Fruit fly (Drosophila melanogaster) whole organism, embryonic: ENCODE data around the gene RASSF8.

ENCODE experiments used
- Abd-B ChIP-seq: fragments of 200-800 bp; sonication (Bioruptor generic); optimal IDR thresholded peaks from 2 replicates; lab custom pipeline; 2018; ENCODE audit warnings: missing biosample characterization, mild to moderate bottlenecking, missing genetic modification characterization, moderate library complexity
- Atf-2 ChIP-seq: fragments of 200-800 bp; sonication (Bioruptor generic); optimal IDR thresholded peaks from 2 replicates; lab custom pipeline; 2016; ENCODE audit warnings: missing biosample characterization, missing genetic modification characterization
- CG1233 ChIP-seq: fragments of 200-800 bp; sonication (Bioruptor generic); optimal IDR thresholded peaks from 4 replicates; lab custom pipeline; 2018; ENCODE audit warnings: missing biosample characterization, mild to moderate bottlenecking, missing genetic modification characterization
- CG12391 ChIP-seq: fragments of 200-800 bp; sonication (Bioruptor generic); optimal IDR thresholded peaks from 3 replicates; lab custom pipeline; 2018; ENCODE audit warnings: missing biosample characterization, mild to moderate bottlenecking, missing genetic modification characterization, moderate library complexity
- CG13894 ChIP-seq: fragments of 200-800 bp; sonication (Bioruptor generic); optimal IDR thresholded peaks from 3 replicates; lab custom pipeline; 2018; ENCODE audit warnings: missing biosample characterization, mild to moderate bottlenecking, missing genetic modification characterization, moderate library complexity
- CG15011 ChIP-seq: fragments of 200-800 bp; sonication (Bioruptor generic); optimal IDR thresholded peaks from 3 replicates; lab custom pipeline; 2018; ENCODE audit warnings: missing biosample characterization, mild to moderate bottlenecking, missing genetic modification characterization
- CG1603 ChIP-seq: fragments of 200-800 bp; sonication (Bioruptor generic); optimal IDR thresholded peaks from 2 replicates; lab custom pipeline; 2019; ENCODE audit warnings: missing biosample characterization, mild to moderate bottlenecking, missing genetic modification characterization, moderate library complexity
- CG17612 ChIP-seq: fragments of 200-800 bp; sonication (Bioruptor generic); IDR thresholded peaks from 2 replicates; pipeline ENCODE4 v1.3.6; 2022; ENCODE audit warnings: missing biosample characterization, missing genetic modification characterization
- CG18619 ChIP-seq: fragments of 200-800 bp; sonication (Bioruptor generic); optimal IDR thresholded peaks from 3 replicates; lab custom pipeline; 2017; ENCODE audit warnings: missing biosample characterization, mild to moderate bottlenecking, missing genetic modification characterization
- CG2199 ChIP-seq: fragments of 200-800 bp; sonication (Bioruptor generic); IDR thresholded peaks from 3 replicates; pipeline ENCODE4 v1.3.6; 2022; ENCODE audit warnings: missing biosample characterization, missing genetic modification characterization
- CG32532 ChIP-seq: fragments of 200-800 bp; sonication (Bioruptor generic); IDR thresholded peaks from 2 replicates; pipeline ENCODE4 v1.3.6; 2022; ENCODE audit warnings: missing biosample characterization, missing genetic modification characterization
- CG3838 ChIP-seq: fragments of 200-800 bp; sonication (Bioruptor generic); optimal IDR thresholded peaks from 3 replicates; lab custom pipeline; 2016; ENCODE audit warnings: missing biosample characterization, missing genetic modification characterization
- CG6654 ChIP-seq: fragments of 200-800 bp; sonication (Bioruptor generic); optimal IDR thresholded peaks from 2 replicates; lab custom pipeline; 2017; ENCODE audit warnings: missing biosample characterization, mild to moderate bottlenecking, missing genetic modification characterization
- CG7839 ChIP-seq: fragments of 200-800 bp; sonication (Bioruptor generic); optimal IDR thresholded peaks from 3 replicates; lab custom pipeline; 2018; ENCODE audit warnings: missing biosample characterization, mild to moderate bottlenecking, missing genetic modification characterization, moderate library complexity
- CG8388 ChIP-seq: fragments of 200-800 bp; sonication (Bioruptor generic); optimal IDR thresholded peaks from 2 replicates; lab custom pipeline; 2019; ENCODE audit warnings: missing biosample characterization, mild to moderate bottlenecking, missing genetic modification characterization, moderate library complexity
- CG9727 ChIP-seq: fragments of 200-800 bp; sonication (Bioruptor generic); optimal IDR thresholded peaks from 3 replicates; lab custom pipeline; 2017; ENCODE audit warnings: missing biosample characterization, mild to moderate bottlenecking, missing genetic modification characterization
- CG9876 ChIP-seq: fragments of 200-800 bp; sonication (Bioruptor generic); optimal IDR thresholded peaks from 2 replicates; lab custom pipeline; 2016; ENCODE audit warnings: missing biosample characterization, missing genetic modification characterization
- CHES-1-like ChIP-seq: fragments of 200-800 bp; sonication (Bioruptor generic); optimal IDR thresholded peaks from 2 replicates; lab custom pipeline; 2016; ENCODE audit warnings: missing biosample characterization, missing genetic modification characterization
- D ChIP-seq, 2 experiments: fragments of 200-800 bp in 1 of 2; fragments of >200 bp in 1 of 2; sonication (Bioruptor generic) in 1 of 2; optimal IDR thresholded peaks; 2 replicates in 1 of 2; 3 replicates in 1 of 2; lab custom pipeline; 2017; ENCODE audit warnings: mild to moderate bottlenecking in 1 of 2, missing biosample characterization in 1 of 2, missing genetic modification characterization in 1 of 2, missing genetic modification reagents in 1 of 2
- Dad ChIP-seq: fragments of 200-800 bp; sonication (Bioruptor generic); optimal IDR thresholded peaks from 3 replicates; lab custom pipeline; 2016; ENCODE audit warnings: missing biosample characterization, missing genetic modification characterization
- Dbx ChIP-seq: fragments of 200-800 bp; sonication (Bioruptor generic); IDR thresholded peaks from 3 replicates; pipeline ENCODE4 v1.3.6; 2022; ENCODE audit warnings: missing biosample characterization, missing genetic modification characterization
- Ets65A ChIP-seq: fragments of 200-800 bp; sonication (Bioruptor generic); peaks from one replicate; lab custom pipeline; 2016; ENCODE audit warnings: missing biosample characterization, missing genetic modification characterization
- Hmx ChIP-seq: fragments of 200-800 bp; sonication (Bioruptor generic); optimal IDR thresholded peaks from 2 replicates; lab custom pipeline; 2016; ENCODE audit warnings: missing biosample characterization, missing genetic modification characterization
- Hr51 ChIP-seq, 2 experiments: fragments of 200-800 bp; sonication (Bioruptor generic); optimal IDR thresholded peaks; 2 replicates in 1 of 2; 3 replicates in 1 of 2; lab custom pipeline; 2016 to 2018; ENCODE audit warnings: missing biosample characterization in 2 of 2, missing genetic modification characterization in 2 of 2, mild to moderate bottlenecking in 1 of 2, moderate library complexity in 1 of 2
- Mad ChIP-seq: fragments of 200-800 bp; sonication (Bioruptor generic); optimal IDR thresholded peaks from 2 replicates; lab custom pipeline; 2016; ENCODE audit warnings: missing biosample characterization, missing genetic modification characterization
- Rfx ChIP-seq: fragments of 200-800 bp; sonication (Bioruptor generic); IDR thresholded peaks from 2 replicates; pipeline ENCODE4 v1.3.6; 2022; ENCODE audit warnings: missing biosample characterization, missing genetic modification characterization
- Six4 ChIP-seq: fragments of 200-800 bp; sonication (Bioruptor generic); optimal IDR thresholded peaks from 2 replicates; lab custom pipeline; 2016; ENCODE audit warnings: missing biosample characterization, missing genetic modification characterization
- Sry-δ ChIP-seq: fragments of 200-800 bp; sonication (Bioruptor generic); optimal IDR thresholded peaks from 2 replicates; lab custom pipeline; 2016; ENCODE audit warnings: missing biosample characterization, missing genetic modification characterization
- Stat92E ChIP-seq, 3 experiments: fragments of >200 bp in 2 of 3; fragments of 200-800 bp in 1 of 3; sonication (Bioruptor generic) in 1 of 3; optimal IDR thresholded peaks; 2 replicates each; lab custom pipeline; 2017 to 2019; ENCODE audit warnings: missing biosample characterization in 3 of 3, missing genetic modification characterization in 3 of 3, mild to moderate bottlenecking in 1 of 3, moderate library complexity in 1 of 3
- al ChIP-seq: fragments of 200-800 bp; sonication (Bioruptor generic); IDR thresholded peaks from 2 replicates; pipeline ENCODE4 v1.3.6; 2022; ENCODE audit warnings: missing biosample characterization, missing genetic modification characterization
- aop ChIP-seq: fragments of 200-800 bp; sonication (Bioruptor generic); IDR thresholded peaks from 2 replicates; pipeline ENCODE4 v1.3.6; 2022; ENCODE audit warnings: missing biosample characterization, missing genetic modification characterization
- ase ChIP-seq: fragments of 200-800 bp; sonication (Bioruptor generic); IDR thresholded peaks from 3 replicates; pipeline ENCODE4 v1.3.6; 2022; ENCODE audit warnings: missing biosample characterization, missing genetic modification characterization
- chn ChIP-seq: fragments of 200-800 bp; sonication (Bioruptor generic); optimal IDR thresholded peaks from 2 replicates; lab custom pipeline; 2016; ENCODE audit warnings: missing biosample characterization, missing genetic modification characterization
- ems ChIP-seq: fragments of 200-800 bp; sonication (Bioruptor generic); optimal IDR thresholded peaks from 3 replicates; lab custom pipeline; 2016; ENCODE audit warnings: missing biosample characterization, missing genetic modification characterization
- en ChIP-seq: fragments of 200-800 bp; sonication (Bioruptor generic); optimal IDR thresholded peaks from 2 replicates; lab custom pipeline; 2016; ENCODE audit warnings: missing biosample characterization, missing genetic modification characterization
- exex ChIP-seq: fragments of 200-800 bp; sonication (Bioruptor generic); optimal IDR thresholded peaks from 4 replicates; lab custom pipeline; 2018; ENCODE audit warnings: missing biosample characterization, mild to moderate bottlenecking, missing genetic modification characterization, moderate library complexity
- fru ChIP-seq: fragments of >200 bp; optimal IDR thresholded peaks from 2 replicates; lab custom pipeline; 2017
- hb ChIP-seq: fragments of 200-800 bp; sonication (Bioruptor generic); IDR thresholded peaks from 3 replicates; pipeline ENCODE4 v1.3.6; 2022; ENCODE audit warnings: missing biosample characterization, missing genetic modification characterization; ENCODE audit not compliant: partially characterized antibody
- kni ChIP-seq: fragments of 200-800 bp; sonication (Bioruptor generic); optimal IDR thresholded peaks from 3 replicates; lab custom pipeline; 2017; ENCODE audit warnings: mild to moderate bottlenecking, missing biosample characterization, missing genetic modification reagents, missing genetic modification characterization
- mam ChIP-seq: fragments of 200-800 bp; sonication (Bioruptor generic); optimal IDR thresholded peaks from 3 replicates; lab custom pipeline; 2016; ENCODE audit warnings: missing biosample characterization, missing genetic modification characterization
- nau ChIP-seq: fragments of 200-800 bp; sonication (Bioruptor generic); optimal IDR thresholded peaks from 3 replicates; lab custom pipeline; 2017; ENCODE audit warnings: missing biosample characterization, mild to moderate bottlenecking, missing genetic modification characterization, missing genetic modification reagents
- oc ChIP-seq: fragments of 200-800 bp; sonication (Bioruptor generic); optimal IDR thresholded peaks from 2 replicates; lab custom pipeline; 2018; ENCODE audit warnings: missing biosample characterization, mild to moderate bottlenecking, missing genetic modification characterization, moderate library complexity
- pzg ChIP-seq: fragments of 200-800 bp; sonication (Bioruptor generic); optimal IDR thresholded peaks from 3 replicates; lab custom pipeline; 2018; ENCODE audit warnings: missing biosample characterization, mild to moderate bottlenecking, missing genetic modification characterization, moderate library complexity
- repo ChIP-seq: fragments of 200-800 bp; sonication (Bioruptor generic); optimal IDR thresholded peaks from 2 replicates; lab custom pipeline; 2016; ENCODE audit warnings: missing biosample characterization, missing genetic modification characterization
- sd ChIP-seq: fragments of 200-800 bp; sonication (Bioruptor generic); optimal IDR thresholded peaks from 3 replicates; lab custom pipeline; 2018; ENCODE audit warnings: missing biosample characterization, mild to moderate bottlenecking, missing genetic modification characterization, moderate library complexity
- sens-2 ChIP-seq: fragments of 200-800 bp; sonication (Bioruptor generic); IDR thresholded peaks from 2 replicates; pipeline ENCODE4 v1.3.6; 2022; ENCODE audit warnings: missing biosample characterization, missing genetic modification characterization
- sob ChIP-seq: fragments of 200-800 bp; sonication (Bioruptor generic); IDR thresholded peaks from 2 replicates; pipeline ENCODE4 v1.3.6; 2022; ENCODE audit warnings: missing biosample characterization, missing genetic modification characterization
- ssp ChIP-seq: fragments of 200-800 bp; sonication (Bioruptor generic); IDR thresholded peaks from 2 replicates; pipeline ENCODE4 v1.3.6; 2022; ENCODE audit warnings: missing biosample characterization, missing genetic modification characterization
- sug ChIP-seq: fragments of 200-800 bp; optimal IDR thresholded peaks from 2 replicates; lab custom pipeline; 2019; ENCODE audit warnings: missing biosample characterization, mild to moderate bottlenecking, missing genetic modification characterization, moderate library complexity
- trem ChIP-seq: fragments of 200-800 bp; optimal IDR thresholded peaks from 3 replicates; lab custom pipeline; 2019; ENCODE audit warnings: missing biosample characterization, mild to moderate bottlenecking, missing genetic modification characterization, moderate library complexity

Gene RASSF8

dm6 chr3R:25661531-25662193 lies at the start of gene RASSF8:
Gene RASSF8, plus strand, starts transcription at chr3R:25661795.
- TF ChIP-seq oc (tag; lab: Kevin White, UChicago) (no peak), ssp (no peak), sd (peak; percentile 58), Ets65A (GFP tag; lab: Kevin White, UChicago) (peak; percentile 90), ems (GFP tag; lab: Kevin White, UChicago) (no peak), Dbx (GFP tag; lab: Robert Waterston, UW) (peak; percentile 64; the same call in 2 of the 3 replicates), pzg (GFP tag; lab: Kevin White, UChicago) (peak; percentile 39), CG9727 (peak; percentile 56), Abd-B (GFP tag; lab: Kevin White, UChicago) (no peak), CG6654 (no peak), fru (no peak), mam (peak; percentile 41), D (optimal IDR thresholded peaks at IDR 0.05; lab: Kevin White, UChicago) (no peak), D (GFP tag; optimal IDR thresholded peaks at IDR 0.05; lab: Kevin White, UChicago) (no peak), CG32532 (peak; percentile 46), kni (GFP tag; lab: Kevin White, UChicago) (peak; percentile 66), sens-2 (GFP tag; lab: Robert Waterston, UW) (no peak), CG18619 (GFP tag; lab: Kevin White, UChicago) (no peak), Stat92E (GFP tag; optimal IDR thresholded peaks at IDR 0.05; lab: Kevin White, UChicago) (no peak), CG9876 (no peak), Dad (GFP tag; lab: Kevin White, UChicago) (no peak), CG13894 (peak; percentile 1), hb (GFP tag; lab: Robert Waterston, UW) (peak; percentile 65; the same call in 2 of the 3 replicates), nau (GFP tag; lab: Kevin White, UChicago) (no peak), ase (GFP tag; lab: Robert Waterston, UW) (no peak), CG1233 (GFP tag; lab: Kevin White, UChicago) (peak; percentile 7), CG1603 (peak; percentile 11), Atf-2 (peak; percentile 43), CG17612 (no peak), al (GFP tag; lab: Robert Waterston, UW) (peak; percentile 13; the same call in 1 of the 2 replicates), CG8388 (GFP tag; lab: Kevin White, UChicago) (no peak), CG3838 (GFP tag; lab: Kevin White, UChicago) (no peak), aop (0 out of 2 replicates have a peak, but pooled peaks have one; percentile 12), Six4 (no peak), CG12391 (tag; lab: Kevin White, UChicago) (peak; percentile 30), sug (tag; lab: Kevin White, UChicago) (peak; percentile 38), Hmx (GFP tag; lab: Kevin White, UChicago) (no peak), repo (GFP tag; lab: Kevin White, UChicago) (no peak), Hr51 (GFP tag; optimal IDR thresholded peaks at IDR 0.05; lab: Kevin White, UChicago) (no peak), trem (peak; percentile 15), sob (GFP tag; lab: Robert Waterston, UW) (no peak), exex (no peak), CG15011 (GFP tag; lab: Kevin White, UChicago) (no peak), CG7839 (no peak), CHES-1-like (GFP tag; lab: Kevin White, UChicago) (peak; percentile 21), en (GFP tag; lab: Kevin White, UChicago) (no peak), chn (peak; percentile 38), Mad (GFP tag; lab: Kevin White, UChicago) (no peak), Rfx (GFP tag; lab: Robert Waterston, UW) (peak; percentile 76), Sry-δ (GFP tag; lab: Kevin White, UChicago) (peak; percentile 77), CG2199 (no peak)
